Worm (Caenorhabditis elegans) whole organism, L4 larva: ENCODE data around the gene pqn-10.
"Not testable (repeated sequence)": the region's sequence is repeated elsewhere in the genome, so short reads cannot be mapped to it uniquely, and the experiment has no call there.

ENCODE experiments used
- F49E8.2 ChIP-seq: sonication (generic microtip); optimal IDR thresholded peaks from 2 replicates; lab custom pipeline; 2016; ENCODE audit warnings: missing compliant biosample characterization, mild to moderate bottlenecking, missing genetic modification characterization, borderline replicate concordance
- dmd-6 ChIP-seq: fragments of 200-800 bp; sonication (Bioruptor generic); IDR thresholded peaks from 2 replicates; pipeline ENCODE4 v1.3.6; 2022; ENCODE audit warnings: missing genetic modification reagents, missing genetic modification characterization, missing compliant biosample characterization
- dpl-1 ChIP-seq: fragments of 150-350 bp; optimal IDR thresholded peaks from 2 replicates; lab custom pipeline; 2014; ENCODE audit warnings: missing biosample characterization, missing genetic modification reagents, missing genetic modification characterization
- fos-1 ChIP-seq: fragments of 150-350 bp; optimal IDR thresholded peaks from 2 replicates; lab custom pipeline; 2014; ENCODE audit warnings: missing biosample characterization, missing genetic modification characterization
- madf-5 ChIP-seq, 2 experiments: fragments of 200-800 bp; sonication (Bioruptor generic); IDR thresholded peaks; 2 replicates each; pipeline ENCODE4 v1.3.6; 2022; ENCODE audit warnings: missing compliant biosample characterization in 2 of 2, missing genetic modification characterization in 2 of 2
- madf-9 ChIP-seq: fragments of 200-800 bp; sonication (Bioruptor generic); conservative IDR thresholded peaks from 2 replicates; pipeline ENCODE4 v1.3.6; 2022; ENCODE audit warnings: missing genetic modification reagents, missing genetic modification characterization, missing compliant biosample characterization
- pha-4 ChIP-seq, 2 experiments: fragments of 150-350 bp in 1 of 2; fragments of 200-800 bp in 1 of 2; sonication (Bioruptor generic) in 1 of 2; IDR thresholded peaks in 1 of 2; optimal IDR thresholded peaks in 1 of 2; 2 replicates each; pipeline versions ENCODE4 v1.3.6 to Lab custom; 2014 to 2022; ENCODE audit warnings: missing genetic modification characterization in 2 of 2, missing genetic modification reagents in 2 of 2, missing biosample characterization in 1 of 2, missing compliant biosample characterization in 1 of 2

ce11 chrIII:6551187-6552058 lies 23.4 kb downstream of the pqn-10 start, which contains the start of gene C09E7.7:
- 0 out of 4 replicates have a peak, but pooled peaks have one; percentile 6 to 10 for TF ChIP-seq madf-5 (GFP tag; IDR thresholded peaks at IDR 0.05; lab: Robert Waterston, UW)
- not testable (repeated sequence) for TF ChIP-seq F49E8.2, fos-1 (tag; lab: Kevin White, UChicago)
- peak; percentile 62 for TF ChIP-seq dmd-6 (GFP tag; lab: Robert Waterston, UW)
- TF ChIP-seq madf-9 (GFP tag; lab: Robert Waterston, UW): peak; percentile 56
- peak; percentile 55; the same call in 1 of the 2 replicates for TF ChIP-seq pha-4 (GFP tag; IDR thresholded peaks at IDR 0.05; lab: Robert Waterston, UW)
- TF ChIP-seq pha-4 (tag; optimal IDR thresholded peaks at IDR 0.05; lab: Kevin White, UChicago): peak; percentile 22
- TF ChIP-seq dpl-1 (GFP tag; lab: Kevin White, UChicago): peak; percentile 48
